Worm (Caenorhabditis elegans): ENCODE measurements around the gene Y71H2AM.12.

The Y71H2AM.12 gene

DNA sequence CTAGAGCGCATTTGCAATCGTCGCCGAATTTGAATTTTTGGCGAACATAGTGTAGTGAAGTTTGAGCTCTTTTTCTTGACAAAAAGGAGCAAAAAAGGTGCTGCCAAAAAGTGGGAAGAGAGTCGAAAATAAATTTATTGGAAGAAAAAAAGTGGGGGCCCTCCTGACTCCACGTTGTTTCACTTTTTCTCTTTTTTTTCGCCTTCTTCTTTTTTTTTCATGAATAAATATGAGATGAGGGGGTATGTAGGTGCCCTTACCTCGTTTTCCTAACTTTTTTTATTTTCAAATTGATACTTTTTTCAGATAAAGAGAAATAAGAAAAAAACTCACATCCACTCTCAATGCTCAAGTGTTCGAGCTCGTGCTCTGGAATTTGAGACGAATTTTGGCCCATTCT, 47.8 kb downstream of the Y71H2AM.12 start, which contains the start of the genes Y71H2AL.2, Y71H2AL.4 and pbo-1:
Y71H2AL.2 (plus strand) TSS at position 301 of the 400 bp plus-strand sequence.
Y71H2AL.4 (plus strand) TSS at position 345 of the 400 bp plus-strand sequence.
pbo-1 (minus strand) TSS at position 400 of the 400 bp plus-strand sequence.
- no peak for TF ChIP-seq nhr-27 (tag; optimal IDR thresholded peaks at IDR 0.05)
- TF ChIP-seq madf-3 (GFP tag; IDR thresholded peaks at IDR 0.05), result no peak
- TF ChIP-seq lag-1 (GFP tag; IDR thresholded peaks at IDR 0.05), result no peak
- TF ChIP-seq F49E8.2 (tag; optimal IDR thresholded peaks at IDR 0.05; ENCODE audit: insufficient read depth), result no peak
- TF ChIP-seq B0261.1 (tag; optimal IDR thresholded peaks at IDR 0.05), result no peak
- TF ChIP-seq madf-8 (GFP tag; conservative IDR thresholded peaks at IDR 0.05), result no peak
- no peak for TF ChIP-seq sdz-38 (tag; optimal IDR thresholded peaks at IDR 0.05)
- no peak for TF ChIP-seq F37B4.10 (GFP tag; IDR thresholded peaks at IDR 0.05)
- no peak for TF ChIP-seq lsy-27 (tag; optimal IDR thresholded peaks at IDR 0.05; ENCODE audit: borderline replicate concordance, insufficient read depth)
- no peak for TF ChIP-seq ztf-25 (GFP tag; IDR thresholded peaks at IDR 0.05)
- TF ChIP-seq ceh-91 (GFP tag; IDR thresholded peaks at IDR 0.05), result no peak
- no peak for TF ChIP-seq T07F8.4 (tag; optimal IDR thresholded peaks at IDR 0.05)
- TF ChIP-seq ama-1 (optimal IDR thresholded peaks at IDR 0.05), result no peak
- TF ChIP-seq ama-1 (GFP tag; optimal IDR thresholded peaks at IDR 0.05), result no peak
- TF ChIP-seq sea-2 (GFP tag; IDR thresholded peaks at IDR 0.05), result no peak
- no peak for TF ChIP-seq lin-40 (tag; optimal IDR thresholded peaks at IDR 0.05)
- no peak for TF ChIP-seq lin-26 (GFP tag; IDR thresholded peaks at IDR 0.05)
- TF ChIP-seq Y79H2A.3 (GFP tag; conservative IDR thresholded peaks at IDR 0.05), result no peak

DNA sequence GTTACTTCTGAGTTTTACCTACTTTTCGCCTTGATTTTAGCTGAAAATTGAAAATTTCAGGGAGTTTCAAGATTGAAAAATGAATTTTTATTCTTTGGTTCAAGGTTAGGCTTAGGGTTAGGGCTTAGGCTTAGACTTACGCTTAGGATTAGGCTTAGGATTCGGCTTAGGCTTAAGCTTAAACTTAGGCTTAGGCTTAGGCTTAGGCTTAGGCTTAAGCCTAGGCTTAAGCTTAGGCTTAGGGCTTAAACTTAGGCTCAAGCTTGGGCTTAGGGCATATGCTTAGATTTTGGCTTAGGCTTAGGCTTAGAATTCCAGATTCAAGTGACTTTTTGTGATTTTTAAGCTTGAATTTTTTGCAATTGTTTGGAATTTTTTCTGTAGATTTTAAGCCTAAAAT, 50.5 kb downstream of the Y71H2AM.12 start:
- no peak for TF ChIP-seq hlh-26 (GFP tag; conservative IDR thresholded peaks at IDR 0.05)
- TF ChIP-seq nhr-80 (tag; optimal IDR thresholded peaks at IDR 0.05), result no peak
- no peak for TF ChIP-seq nhr-90 (tag; optimal IDR thresholded peaks at IDR 0.05)
- no peak for TF ChIP-seq tbx-9 (tag; optimal IDR thresholded peaks at IDR 0.05; ENCODE audit: borderline replicate concordance)
- no peak for TF ChIP-seq lsy-27 (tag; optimal IDR thresholded peaks at IDR 0.05; ENCODE audit: borderline replicate concordance, insufficient read depth)
- TF ChIP-seq Y79H2A.3 (GFP tag; conservative IDR thresholded peaks at IDR 0.05), result no peak
- TF ChIP-seq hsf-1 (GFP tag; IDR thresholded peaks at IDR 0.05), result no peak
- no peak for TF ChIP-seq snpc-1.3 (tag; optimal IDR thresholded peaks at IDR 0.05; ENCODE audit: insufficient read depth)
- no peak for TF ChIP-seq B0019.2 (GFP tag; conservative IDR thresholded peaks at IDR 0.05)
- no peak for TF ChIP-seq F10E7.11 (tag; optimal IDR thresholded peaks at IDR 0.05)
- TF ChIP-seq mel-28 (tag; optimal IDR thresholded peaks at IDR 0.05; ENCODE audit: borderline replicate concordance), result no peak
- TF ChIP-seq nhr-27 (tag; optimal IDR thresholded peaks at IDR 0.05), result no peak
- no peak for TF ChIP-seq ceh-79 (tag; optimal IDR thresholded peaks at IDR 0.05)
- no peak for TF ChIP-seq akir-1 (GFP tag; optimal IDR thresholded peaks at IDR 0.05)

DNA sequence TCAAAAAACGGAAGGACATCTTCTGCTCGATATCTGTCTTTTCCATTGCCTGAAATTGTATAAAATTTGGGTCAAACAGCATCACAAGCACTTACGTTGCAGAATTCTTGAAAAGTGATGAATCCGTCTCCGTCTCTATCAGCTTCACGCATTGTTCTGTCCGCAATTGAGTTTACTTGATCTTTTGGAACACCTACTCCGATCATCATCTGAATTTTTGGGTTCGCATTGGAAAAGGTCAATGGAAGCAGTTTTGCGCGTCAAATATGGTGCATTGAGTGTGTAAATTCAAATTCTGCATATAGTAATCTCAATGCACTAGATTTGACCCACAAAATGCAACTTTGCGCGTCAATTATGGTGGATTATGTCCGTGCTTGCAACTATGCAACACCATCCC, 52.3 kb downstream of the Y71H2AM.12 start:
- TF ChIP-seq attf-5 (GFP tag; optimal IDR thresholded peaks at IDR 0.05) (no peak), madf-6 (GFP tag; IDR thresholded peaks at IDR 0.05) (no peak), mes-4 (tag; optimal IDR thresholded peaks at IDR 0.05) (no peak), B0261.1 (tag; optimal IDR thresholded peaks at IDR 0.05) (no peak), T07F8.4 (tag; optimal IDR thresholded peaks at IDR 0.05) (no peak), K12H6.12 (tag; optimal IDR thresholded peaks at IDR 0.05) (no peak), ekl-4 (GFP tag; IDR thresholded peaks at IDR 0.05) (no peak), rcor-1 (GFP tag; IDR thresholded peaks at IDR 0.05) (no peak), aptf-3 (GFP tag; IDR thresholded peaks at IDR 0.05) (no peak), F37B4.10 (GFP tag; IDR thresholded peaks at IDR 0.05) (no peak), unc-62 (GFP tag; optimal IDR thresholded peaks at IDR 0.05) (no peak)

All from whole organism, young adult.